Fruit fly (Drosophila melanogaster) whole organism, embryonic: ENCODE measurements around the gene borr.

Source experiments
- Atf3 ChIP-seq: fragments of 200-800 bp; sonication (Bioruptor generic); optimal IDR thresholded peaks from 3 replicates; lab custom pipeline; 2016; ENCODE audit warnings: missing biosample characterization, missing genetic modification characterization
- Blimp-1 ChIP-seq: fragments of 200-800 bp; sonication (Bioruptor generic); optimal IDR thresholded peaks from 3 replicates; lab custom pipeline; 2018; ENCODE audit warnings: missing biosample characterization, missing genetic modification characterization, mild to moderate bottlenecking, moderate library complexity, missing genetic modification reagents
- CG11247 ChIP-seq: fragments of 200-800 bp; sonication (Bioruptor generic); IDR thresholded peaks from 2 replicates; pipeline ENCODE4 v1.3.6; 2022; ENCODE audit warnings: missing biosample characterization, missing genetic modification characterization
- CG11398 ChIP-seq: fragments of 200-800 bp; sonication (Bioruptor generic); optimal IDR thresholded peaks from 2 replicates; lab custom pipeline; 2016; ENCODE audit warnings: missing biosample characterization, missing genetic modification characterization
- CG12769 ChIP-seq: fragments of 200-800 bp; sonication (Bioruptor generic); optimal IDR thresholded peaks from 2 replicates; lab custom pipeline; 2019; ENCODE audit warnings: missing biosample characterization, mild to moderate bottlenecking, missing genetic modification characterization, moderate library complexity
- CG14014 ChIP-seq: fragments of 200-800 bp; sonication (Bioruptor generic); IDR thresholded peaks from 2 replicates; pipeline ENCODE4 v1.3.6; 2022; ENCODE audit warnings: missing biosample characterization, missing genetic modification characterization
- CG14050 ChIP-seq: fragments of 200-800 bp; sonication (Bioruptor generic); IDR thresholded peaks from 3 replicates; pipeline ENCODE4 v1.3.6; 2022; ENCODE audit warnings: missing biosample characterization, missing genetic modification characterization
- CG30020 ChIP-seq: fragments of 200-800 bp; optimal IDR thresholded peaks from 2 replicates; lab custom pipeline; 2019; ENCODE audit warnings: missing biosample characterization, mild to moderate bottlenecking, missing genetic modification characterization, moderate library complexity
- CG7357 ChIP-seq: fragments of 200-800 bp; sonication (Bioruptor generic); IDR thresholded peaks from 3 replicates; pipeline ENCODE4 v1.3.6; 2022; ENCODE audit warnings: missing biosample characterization, missing genetic modification characterization
- Dll ChIP-seq: fragments of 200-800 bp; sonication (Bioruptor generic); IDR thresholded peaks from 4 replicates; pipeline ENCODE4 v1.3.6; 2022; ENCODE audit warnings: missing biosample characterization, missing genetic modification characterization; ENCODE audit not compliant: partially characterized antibody
- Drgx ChIP-seq: fragments of 200-800 bp; sonication (Bioruptor generic); IDR thresholded peaks from 2 replicates; pipeline ENCODE4 v1.3.6; 2022; ENCODE audit warnings: missing biosample characterization, missing genetic modification characterization
- Ets97D ChIP-seq: fragments of 200-800 bp; sonication (Bioruptor generic); optimal IDR thresholded peaks from 3 replicates; lab custom pipeline; 2016; ENCODE audit warnings: missing biosample characterization, missing genetic modification characterization
- Fer1 ChIP-seq: fragments of 200-800 bp; sonication (Bioruptor generic); optimal IDR thresholded peaks from 2 replicates; lab custom pipeline; 2017; ENCODE audit warnings: missing biosample characterization, mild to moderate bottlenecking, missing genetic modification characterization
- Hr3 ChIP-seq: fragments of 200-800 bp; sonication (Bioruptor generic); optimal IDR thresholded peaks from 3 replicates; lab custom pipeline; 2016; ENCODE audit warnings: missing biosample characterization, missing genetic modification characterization
- Max ChIP-seq: fragments of 200-800 bp; sonication (Bioruptor generic); optimal IDR thresholded peaks from 2 replicates; lab custom pipeline; 2016; ENCODE audit warnings: missing biosample characterization, mild to moderate bottlenecking, missing genetic modification characterization
- Myb ChIP-seq: fragments of 200-800 bp; sonication (Bioruptor generic); optimal IDR thresholded peaks from 2 replicates; lab custom pipeline; 2016; ENCODE audit warnings: missing biosample characterization, missing genetic modification characterization
- Poxn ChIP-seq: fragments of 200-800 bp; sonication (Bioruptor generic); IDR thresholded peaks from 2 replicates; pipeline ENCODE4 v1.3.6; 2022; ENCODE audit warnings: missing biosample characterization, missing genetic modification characterization
- Ptx1 ChIP-seq: fragments of 200-800 bp; sonication (Bioruptor generic); IDR thresholded peaks from 2 replicates; pipeline ENCODE4 v1.3.6; 2022; ENCODE audit warnings: missing biosample characterization, missing genetic modification characterization
- Trl ChIP-seq, 3 experiments: fragments of >200 bp in 2 of 3; fragments of 200-800 bp in 1 of 3; sonication (Bioruptor generic) in 1 of 3; optimal IDR thresholded peaks; 2 replicates in 1 of 3; 3 replicates in 2 of 3; lab custom pipeline; 2016 to 2017; ENCODE audit warnings: missing biosample characterization in 1 of 3, missing genetic modification characterization in 1 of 3
- ase ChIP-seq: fragments of 200-800 bp; sonication (Bioruptor generic); IDR thresholded peaks from 3 replicates; pipeline ENCODE4 v1.3.6; 2022; ENCODE audit warnings: missing biosample characterization, missing genetic modification characterization
- bsh ChIP-seq, 2 experiments: fragments of 200-800 bp; sonication (Bioruptor generic); optimal IDR thresholded peaks; 2 replicates each; lab custom pipeline; 2017 to 2018; ENCODE audit warnings: mild to moderate bottlenecking in 2 of 2, missing biosample characterization in 2 of 2, missing genetic modification characterization in 2 of 2, moderate library complexity in 1 of 2
- chinmo ChIP-seq: fragments of 200-800 bp; sonication (Bioruptor generic); IDR thresholded peaks from 4 replicates; pipeline ENCODE4 v1.3.6; 2022; ENCODE audit warnings: missing biosample characterization, missing genetic modification characterization; ENCODE audit not compliant: partially characterized antibody
- croc ChIP-seq: fragments of 200-800 bp; sonication (Bioruptor generic); conservative IDR thresholded peaks from 3 replicates; pipeline ENCODE4 v1.3.6; 2022; ENCODE audit warnings: missing biosample characterization, missing genetic modification characterization
- dmrt11E ChIP-seq: fragments of 200-800 bp; sonication (Bioruptor generic); optimal IDR thresholded peaks from 3 replicates; lab custom pipeline; 2018; ENCODE audit warnings: missing biosample characterization, mild to moderate bottlenecking, missing genetic modification characterization, moderate library complexity
- dysf ChIP-seq: fragments of 200-800 bp; sonication (Bioruptor generic); IDR thresholded peaks from 3 replicates; pipeline ENCODE4 v1.3.6; 2022; ENCODE audit warnings: missing biosample characterization, missing genetic modification characterization
- esg ChIP-seq: fragments of 200-800 bp; sonication (Bioruptor generic); conservative IDR thresholded peaks from 2 replicates; pipeline ENCODE4 v1.3.6; 2022; ENCODE audit warnings: missing biosample characterization, missing genetic modification characterization
- ftz-f1 ChIP-seq: fragments of 200-800 bp; sonication (Bioruptor generic); optimal IDR thresholded peaks from 2 replicates; lab custom pipeline; 2016; ENCODE audit warnings: missing biosample characterization, missing genetic modification characterization
- hkb ChIP-seq, 2 experiments: fragments of 200-800 bp in 1 of 2; fragments of >200 bp in 1 of 2; sonication (Bioruptor generic) in 1 of 2; IDR thresholded peaks in 1 of 2; optimal IDR thresholded peaks in 1 of 2; 2 replicates each; pipeline versions ENCODE4 v1.3.6 to Lab custom; 2017 to 2022; ENCODE audit warnings: missing biosample characterization in 1 of 2, missing genetic modification characterization in 1 of 2
- nom ChIP-seq: fragments of 200-800 bp; sonication (Bioruptor generic); optimal IDR thresholded peaks from 2 replicates; lab custom pipeline; 2017; ENCODE audit warnings: missing biosample characterization, missing genetic modification characterization, mild to moderate bottlenecking, moderate library complexity, missing genetic modification reagents
- prd ChIP-seq, 3 experiments: fragments of >200 bp in 2 of 3; fragments of 200-800 bp in 1 of 3; sonication (Bioruptor generic) in 1 of 3; optimal IDR thresholded peaks in 2 of 3; IDR thresholded peaks in 1 of 3; 2 replicates in 2 of 3; 3 replicates in 1 of 3; pipeline versions ENCODE4 v1.3.6 to Lab custom; 2017 to 2022; ENCODE audit warnings: missing biosample characterization in 1 of 3, missing genetic modification characterization in 1 of 3
- rib ChIP-seq: fragments of 200-800 bp; sonication (Bioruptor generic); IDR thresholded peaks from 2 replicates; pipeline ENCODE4 v1.3.6; 2022; ENCODE audit warnings: missing biosample characterization, missing genetic modification characterization
- row ChIP-seq: fragments of 200-800 bp; sonication (Bioruptor generic); IDR thresholded peaks from 3 replicates; pipeline ENCODE4 v1.3.6; 2022; ENCODE audit warnings: missing biosample characterization, missing genetic modification characterization
- sc ChIP-seq, 3 experiments: fragments of >200 bp in 2 of 3; fragments of 200-800 bp in 1 of 3; sonication (Bioruptor generic) in 1 of 3; optimal IDR thresholded peaks; 2 replicates in 2 of 3; 3 replicates in 1 of 3; lab custom pipeline; 2017; ENCODE audit warnings: mild to moderate bottlenecking in 1 of 3, missing biosample characterization in 1 of 3, missing genetic modification characterization in 1 of 3, missing genetic modification reagents in 1 of 3
- sd ChIP-seq: fragments of 200-800 bp; sonication (Bioruptor generic); optimal IDR thresholded peaks from 3 replicates; lab custom pipeline; 2018; ENCODE audit warnings: missing biosample characterization, mild to moderate bottlenecking, missing genetic modification characterization, moderate library complexity
- slbo ChIP-seq: fragments of 200-800 bp; sonication (Bioruptor generic); IDR thresholded peaks from 2 replicates; pipeline ENCODE4 v1.3.6; 2022; ENCODE audit warnings: missing biosample characterization, missing genetic modification characterization
- so ChIP-seq: fragments of 200-800 bp; sonication (Bioruptor generic); IDR thresholded peaks from 3 replicates; pipeline ENCODE4 v1.3.6; 2022; ENCODE audit warnings: missing biosample characterization, missing genetic modification characterization
- sqz ChIP-seq: fragments of 200-800 bp; sonication (Bioruptor generic); optimal IDR thresholded peaks from 3 replicates; lab custom pipeline; 2018; ENCODE audit warnings: missing biosample characterization, mild to moderate bottlenecking, missing genetic modification characterization
- vvl ChIP-seq: fragments of 200-800 bp; sonication (Bioruptor generic); IDR thresholded peaks from 2 replicates; pipeline ENCODE4 v1.3.6; 2022; ENCODE audit warnings: missing biosample characterization, missing genetic modification characterization
- wor ChIP-seq: fragments of 200-800 bp; sonication (Bioruptor generic); IDR thresholded peaks from 2 replicates; pipeline ENCODE4 v1.3.6; 2022; ENCODE audit warnings: missing biosample characterization, missing genetic modification characterization

borr gene

DNA sequence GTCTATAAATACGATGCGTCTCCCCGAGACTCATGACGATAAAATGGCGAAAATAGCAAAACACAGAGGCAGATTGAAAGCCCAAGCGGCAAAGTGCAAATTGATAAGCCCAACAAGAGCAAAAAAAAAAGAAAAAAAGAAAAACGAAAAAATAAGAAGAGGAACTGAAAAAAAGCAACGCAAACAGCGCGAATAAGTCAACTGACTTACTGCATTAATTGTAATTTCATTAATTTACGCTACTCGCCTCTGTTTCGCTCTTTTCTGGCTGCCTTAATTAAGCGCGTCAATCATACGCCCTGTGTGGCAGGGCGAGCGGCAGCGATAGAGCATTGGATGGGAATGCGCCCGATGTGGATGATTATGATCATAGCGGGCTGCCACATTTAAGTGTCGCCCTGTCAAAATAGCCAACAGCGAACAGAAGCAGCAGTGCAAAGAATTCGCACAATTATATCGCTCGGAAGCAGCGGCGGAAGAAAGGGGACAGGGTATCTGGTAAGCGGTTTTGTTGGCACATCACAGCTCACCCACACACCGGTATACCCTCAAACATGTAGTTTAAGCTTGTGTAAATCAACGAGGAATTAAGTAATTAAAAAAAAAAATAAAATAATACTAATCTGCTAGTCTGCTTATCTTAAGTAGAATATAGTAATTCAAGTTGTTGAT is 21.0 kb downstream of the borr start (continued):
- TF ChIP-seq ase (GFP tag; lab: Robert Waterston, UW) (no peak), CG14014 (GFP tag; lab: Robert Waterston, UW) (0 out of 2 replicates have a peak, but pooled peaks have one; percentile 11), CG11247 (GFP tag; lab: Robert Waterston, UW) (0 out of 2 replicates have a peak, but pooled peaks have one; percentile 15), prd (optimal IDR thresholded peaks at IDR 0.05; lab: Kevin White, UChicago) (no peak), prd (GFP tag; IDR thresholded peaks at IDR 0.05; lab: Robert Waterston, UW) (0 out of 3 replicates have a peak, but pooled peaks have one; percentile 12), wor (GFP tag; lab: Robert Waterston, UW) (no peak), Ptx1 (peak; percentile 33; the same call in 1 of the 2 replicates), CG14050 (GFP tag; lab: Robert Waterston, UW) (no peak), dysf (peak; percentile 53; the same call in 2 of the 3 replicates), nom (GFP tag; lab: Kevin White, UChicago) (peak; percentile 87), esg (GFP tag; lab: Robert Waterston, UW) (0 out of 2 replicates have a peak, but pooled peaks have one; percentile 15), Drgx (GFP tag; lab: Robert Waterston, UW) (peak; percentile 68), slbo (GFP tag; lab: Robert Waterston, UW) (0 out of 2 replicates have a peak, but pooled peaks have one; percentile 36), Dll (GFP tag; lab: Robert Waterston, UW) (no peak), chinmo (GFP tag; lab: Robert Waterston, UW) (0 out of 4 replicates have a peak, but pooled peaks have one; percentile 32), bsh (GFP tag; optimal IDR thresholded peaks at IDR 0.05; lab: Kevin White, UChicago) (peak in 1 of 2 experiments; percentile 72), sd (tag; lab: Kevin White, UChicago) (peak; percentile 19), hkb (optimal IDR thresholded peaks at IDR 0.05; lab: Kevin White, UChicago) (no peak), hkb (GFP tag; IDR thresholded peaks at IDR 0.05; lab: Robert Waterston, UW) (no peak), row (GFP tag; lab: Robert Waterston, UW) (peak; percentile 40; the same call in 1 of the 3 replicates), CG7357 (no peak)
- TF ChIP-seq, all 482 proteins: peak for 29

DNA sequence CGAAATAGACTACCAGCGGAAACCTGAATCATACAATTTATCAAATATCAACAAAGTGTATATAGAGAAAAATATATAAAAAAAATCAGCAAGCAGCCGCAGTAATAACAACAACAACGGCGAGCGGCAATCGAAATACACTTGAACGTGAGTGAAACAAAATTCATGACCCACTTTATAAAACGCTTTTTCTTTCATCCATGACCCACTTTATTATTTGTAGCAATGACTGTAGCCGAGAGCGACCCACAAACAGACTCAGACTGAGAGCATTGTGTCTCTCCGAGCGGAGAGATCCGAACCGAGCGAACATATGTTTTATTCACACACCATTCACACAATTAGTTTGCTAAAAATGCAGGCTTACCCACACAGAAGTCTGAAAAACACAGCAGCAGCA is 23.2 kb downstream of the borr start:
- peak; percentile 1 for TF ChIP-seq Hr3 (GFP tag; lab: Kevin White, UChicago)
- no peak for TF ChIP-seq Myb (GFP tag; lab: Kevin White, UChicago)
- no peak for TF ChIP-seq CG11398
- peak; percentile 47 for TF ChIP-seq CG12769
- TF ChIP-seq sd (tag; lab: Kevin White, UChicago) = peak; percentile 1
- TF ChIP-seq dmrt11E (tag; lab: Kevin White, UChicago) = no peak
- TF ChIP-seq Trl (optimal IDR thresholded peaks at IDR 0.05; lab: Kevin White, UChicago) = peak; percentile 48 to 55
- TF ChIP-seq Trl (GFP tag; optimal IDR thresholded peaks at IDR 0.05; lab: Kevin White, UChicago) = no peak
- peak; percentile 29; the same call in 1 of the 2 replicates for TF ChIP-seq vvl
- TF ChIP-seq CG30020 = no peak
- no peak for TF ChIP-seq croc (GFP tag; lab: Robert Waterston, UW)
- TF ChIP-seq sc (optimal IDR thresholded peaks at IDR 0.05; lab: Kevin White, UChicago) = no peak
- no peak for TF ChIP-seq sc (GFP tag; optimal IDR thresholded peaks at IDR 0.05; lab: Kevin White, UChicago)
- peak; percentile 32 for TF ChIP-seq sqz (GFP tag; lab: Kevin White, UChicago)
- TF ChIP-seq Fer1 (GFP tag; lab: Kevin White, UChicago) = peak; percentile 25
- peak; percentile 57 for TF ChIP-seq Blimp-1 (GFP tag; lab: Kevin White, UChicago)
- no peak for TF ChIP-seq Atf3 (GFP tag; lab: Kevin White, UChicago)
- no peak for TF ChIP-seq Ets97D (GFP tag; lab: Kevin White, UChicago)
- 0 out of 2 replicates have a peak, but pooled peaks have one; percentile 28 for TF ChIP-seq rib (GFP tag; lab: Robert Waterston, UW)
- peak; percentile 23; the same call in 1 of the 3 replicates for TF ChIP-seq so (GFP tag; lab: Robert Waterston, UW)
- peak; percentile 83; the same call in 3 of the 4 replicates for TF ChIP-seq chinmo (GFP tag; lab: Robert Waterston, UW)
- no peak for TF ChIP-seq Max (GFP tag; lab: Kevin White, UChicago)
- peak; percentile 44 for TF ChIP-seq ftz-f1 (GFP tag; lab: Kevin White, UChicago)
- TF ChIP-seq Poxn (GFP tag; lab: Robert Waterston, UW) = no peak
